Fruit fly (Drosophila melanogaster) whole organism, embryonic: ENCODE measurements around the gene CG5541.

Source experiments
- Abd-B ChIP-seq: fragments of 200-800 bp; sonication (Bioruptor generic); optimal IDR thresholded peaks from 2 replicates; lab custom pipeline; 2018; ENCODE audit warnings: missing biosample characterization, mild to moderate bottlenecking, missing genetic modification characterization, moderate library complexity
- Adf1 ChIP-seq: fragments of 200-800 bp; sonication (Bioruptor generic); IDR thresholded peaks from 2 replicates; pipeline ENCODE4 v1.3.6; 2022; ENCODE audit warnings: missing biosample characterization, missing genetic modification characterization
- Awh ChIP-seq: fragments of 200-800 bp; sonication (Bioruptor generic); IDR thresholded peaks from 2 replicates; pipeline ENCODE4, ENCODE4 v1.3.6; 2022; ENCODE audit warnings: missing biosample characterization, missing genetic modification characterization
- CG10321 ChIP-seq: fragments of 200-800 bp; sonication (Bioruptor generic); IDR thresholded peaks from 2 replicates; pipeline ENCODE4 v1.3.6; 2022; ENCODE audit warnings: missing biosample characterization, missing genetic modification characterization
- CG10543 ChIP-seq: fragments of 200-800 bp; sonication (Bioruptor generic); optimal IDR thresholded peaks from 3 replicates; lab custom pipeline; 2017; ENCODE audit warnings: missing biosample characterization, mild to moderate bottlenecking, missing genetic modification characterization, moderate library complexity
- CG10959 ChIP-seq: fragments of 200-800 bp; sonication (Bioruptor generic); IDR thresholded peaks from 2 replicates; pipeline ENCODE4 v1.3.6; 2022; ENCODE audit warnings: missing biosample characterization, missing genetic modification characterization
- CG11398 ChIP-seq: fragments of 200-800 bp; sonication (Bioruptor generic); optimal IDR thresholded peaks from 2 replicates; lab custom pipeline; 2016; ENCODE audit warnings: missing biosample characterization, missing genetic modification characterization
- CG13424 ChIP-seq: fragments of 200-800 bp; sonication (Bioruptor generic); optimal IDR thresholded peaks from 2 replicates; lab custom pipeline; 2019; ENCODE audit warnings: missing biosample characterization, mild to moderate bottlenecking, missing genetic modification characterization, moderate library complexity
- CG13624 ChIP-seq: fragments of 200-800 bp; sonication (Bioruptor generic); optimal IDR thresholded peaks from 2 replicates; lab custom pipeline; 2016; ENCODE audit warnings: missing biosample characterization, missing genetic modification characterization
- CG13775 ChIP-seq: fragments of 200-800 bp; sonication (Bioruptor generic); optimal IDR thresholded peaks from 3 replicates; lab custom pipeline; 2017; ENCODE audit warnings: missing biosample characterization, mild to moderate bottlenecking, missing genetic modification characterization
- CG15269 ChIP-seq: fragments of 200-800 bp; sonication (Bioruptor generic); optimal IDR thresholded peaks from 2 replicates; lab custom pipeline; 2018; ENCODE audit warnings: missing biosample characterization, mild to moderate bottlenecking, missing genetic modification characterization, moderate library complexity
- CG15696 ChIP-seq: fragments of 200-800 bp; sonication (Bioruptor generic); optimal IDR thresholded peaks from 2 replicates; lab custom pipeline; 2019; ENCODE audit warnings: missing biosample characterization, mild to moderate bottlenecking, missing genetic modification characterization, moderate library complexity
- CG1603 ChIP-seq: fragments of 200-800 bp; sonication (Bioruptor generic); optimal IDR thresholded peaks from 2 replicates; lab custom pipeline; 2019; ENCODE audit warnings: missing biosample characterization, mild to moderate bottlenecking, missing genetic modification characterization, moderate library complexity
- CG30403 ChIP-seq: fragments of 200-800 bp; sonication (Bioruptor generic); optimal IDR thresholded peaks from 3 replicates; lab custom pipeline; 2016; ENCODE audit warnings: missing biosample characterization, missing genetic modification characterization
- CG3726 ChIP-seq: fragments of 200-800 bp; sonication (Bioruptor generic); IDR thresholded peaks from 3 replicates; pipeline ENCODE4, ENCODE4 v1.3.6; 2022; ENCODE audit warnings: missing biosample characterization, missing genetic modification characterization
- CG4854 ChIP-seq: fragments of 200-800 bp; sonication (Bioruptor generic); optimal IDR thresholded peaks from 2 replicates; lab custom pipeline; 2016; ENCODE audit warnings: missing biosample characterization, missing genetic modification characterization, inconsistent platforms
- CG6175 ChIP-seq: fragments of 200-800 bp; sonication (Bioruptor generic); IDR thresholded peaks from 3 replicates; pipeline ENCODE4 v1.3.6; 2022; ENCODE audit warnings: missing biosample characterization, missing genetic modification characterization
- CG6272 ChIP-seq: fragments of 200-800 bp; sonication (Bioruptor generic); IDR thresholded peaks from 2 replicates; pipeline ENCODE4 v1.3.6; 2022; ENCODE audit warnings: missing biosample characterization, missing genetic modification characterization
- CG8944 ChIP-seq: fragments of 200-800 bp; sonication (Bioruptor generic); optimal IDR thresholded peaks from 3 replicates; lab custom pipeline; 2016; ENCODE audit warnings: missing biosample characterization, missing genetic modification characterization
- CTCF ChIP-seq: fragments of 200-800 bp; sonication (Bioruptor generic); optimal IDR thresholded peaks from 2 replicates; lab custom pipeline; 2017; ENCODE audit warnings: missing biosample characterization, mild to moderate bottlenecking, missing genetic modification characterization, moderate library complexity
- Doc3 ChIP-seq: fragments of 200-800 bp; sonication (Bioruptor generic); IDR thresholded peaks from 3 replicates; pipeline ENCODE4 v1.3.6; 2022; ENCODE audit warnings: missing biosample characterization, missing genetic modification characterization; ENCODE audit not compliant: partially characterized antibody
- Eip74EF ChIP-seq, 2 experiments: fragments of 200-800 bp in 1 of 2; fragments of >200 bp in 1 of 2; sonication (Bioruptor generic) in 1 of 2; optimal IDR thresholded peaks; 2 replicates each; lab custom pipeline; 2017 to 2019; ENCODE audit warnings: missing biosample characterization in 2 of 2, missing genetic modification characterization in 2 of 2, mild to moderate bottlenecking in 1 of 2, moderate library complexity in 1 of 2
- Ets65A ChIP-seq: fragments of 200-800 bp; sonication (Bioruptor generic); peaks from one replicate; lab custom pipeline; 2016; ENCODE audit warnings: missing biosample characterization, missing genetic modification characterization
- Ets97D ChIP-seq: fragments of 200-800 bp; sonication (Bioruptor generic); optimal IDR thresholded peaks from 3 replicates; lab custom pipeline; 2016; ENCODE audit warnings: missing biosample characterization, missing genetic modification characterization
- Fer1 ChIP-seq: fragments of 200-800 bp; sonication (Bioruptor generic); optimal IDR thresholded peaks from 2 replicates; lab custom pipeline; 2017; ENCODE audit warnings: missing biosample characterization, mild to moderate bottlenecking, missing genetic modification characterization
- Hmx ChIP-seq: fragments of 200-800 bp; sonication (Bioruptor generic); optimal IDR thresholded peaks from 2 replicates; lab custom pipeline; 2016; ENCODE audit warnings: missing biosample characterization, missing genetic modification characterization
- NC2β ChIP-seq: fragments of 200-800 bp; sonication (Bioruptor generic); optimal IDR thresholded peaks from 2 replicates; lab custom pipeline; 2016; ENCODE audit warnings: missing biosample characterization, missing genetic modification characterization
- Oaz ChIP-seq: fragments of 200-800 bp; sonication (Bioruptor generic); IDR thresholded peaks from 2 replicates; pipeline ENCODE4 v1.3.6; 2022; ENCODE audit warnings: missing biosample characterization, missing genetic modification characterization
- Opbp ChIP-seq: fragments of 200-800 bp; sonication (Bioruptor generic); IDR thresholded peaks from 3 replicates; pipeline ENCODE4 v1.3.6; 2022; ENCODE audit warnings: missing biosample characterization, missing genetic modification characterization; ENCODE audit not compliant: partially characterized antibody
- Poxn ChIP-seq: fragments of 200-800 bp; sonication (Bioruptor generic); IDR thresholded peaks from 2 replicates; pipeline ENCODE4 v1.3.6; 2022; ENCODE audit warnings: missing biosample characterization, missing genetic modification characterization
- Side ChIP-seq: fragments of 200-800 bp; sonication (Bioruptor generic); optimal IDR thresholded peaks from 2 replicates; lab custom pipeline; 2016; ENCODE audit warnings: missing biosample characterization, missing genetic modification characterization
- Sin3A ChIP-seq: fragments of >200 bp; optimal IDR thresholded peaks from 2 replicates; lab custom pipeline; 2018
- Sry-δ ChIP-seq: fragments of 200-800 bp; sonication (Bioruptor generic); optimal IDR thresholded peaks from 2 replicates; lab custom pipeline; 2016; ENCODE audit warnings: missing biosample characterization, missing genetic modification characterization
- ash1 ChIP-seq: fragments of 200-800 bp; sonication (Bioruptor generic); optimal IDR thresholded peaks from 2 replicates; lab custom pipeline; 2018; ENCODE audit warnings: missing biosample characterization, mild to moderate bottlenecking, missing genetic modification characterization
- bab2 ChIP-seq: fragments of 200-800 bp; sonication (Bioruptor generic); optimal IDR thresholded peaks from 2 replicates; lab custom pipeline; 2016; ENCODE audit warnings: missing biosample characterization, missing genetic modification characterization
- chif ChIP-seq, 2 experiments: fragments of 200-800 bp; sonication (Bioruptor generic); optimal IDR thresholded peaks; 3 replicates each; lab custom pipeline; 2016; ENCODE audit warnings: missing biosample characterization in 2 of 2, missing genetic modification characterization in 2 of 2
- crp ChIP-seq, 2 experiments: fragments of 200-800 bp; sonication (Bioruptor generic); optimal IDR thresholded peaks; 2 replicates in 1 of 2; 3 replicates in 1 of 2; lab custom pipeline; 2017; ENCODE audit warnings: missing biosample characterization in 2 of 2, missing genetic modification characterization in 2 of 2, mild to moderate bottlenecking in 1 of 2, moderate library complexity in 1 of 2
- dati ChIP-seq: fragments of 200-800 bp; sonication (Bioruptor generic); IDR thresholded peaks from 2 replicates; pipeline ENCODE4 v1.3.6; 2022; ENCODE audit warnings: missing biosample characterization, missing genetic modification characterization
- disco-r ChIP-seq: fragments of 200-800 bp; sonication (Bioruptor generic); optimal IDR thresholded peaks from 2 replicates; lab custom pipeline; 2016; ENCODE audit warnings: missing biosample characterization, missing genetic modification characterization
- dmrt99B ChIP-seq: fragments of 200-800 bp; sonication (Bioruptor generic); optimal IDR thresholded peaks from 2 replicates; lab custom pipeline; 2018; ENCODE audit warnings: missing biosample characterization, mild to moderate bottlenecking, missing genetic modification characterization, moderate library complexity
- en ChIP-seq: fragments of 200-800 bp; sonication (Bioruptor generic); optimal IDR thresholded peaks from 2 replicates; lab custom pipeline; 2016; ENCODE audit warnings: missing biosample characterization, missing genetic modification characterization
- ham ChIP-seq: fragments of 200-800 bp; sonication (Bioruptor generic); IDR thresholded peaks from 2 replicates; pipeline ENCODE4 v1.3.6; 2022; ENCODE audit warnings: missing biosample characterization, missing genetic modification characterization
- inv ChIP-seq: fragments of 200-800 bp; sonication (Bioruptor generic); IDR thresholded peaks from 2 replicates; pipeline ENCODE4 v1.3.6; 2022; ENCODE audit warnings: missing biosample characterization, missing genetic modification characterization; ENCODE audit not compliant: partially characterized antibody
- kah ChIP-seq: fragments of 200-800 bp; sonication (Bioruptor generic); optimal IDR thresholded peaks from 2 replicates; lab custom pipeline; 2018; ENCODE audit warnings: missing biosample characterization, mild to moderate bottlenecking, missing genetic modification characterization
- kni ChIP-seq: fragments of 200-800 bp; sonication (Bioruptor generic); optimal IDR thresholded peaks from 3 replicates; lab custom pipeline; 2017; ENCODE audit warnings: mild to moderate bottlenecking, missing biosample characterization, missing genetic modification reagents, missing genetic modification characterization
- lab ChIP-seq: fragments of 200-800 bp; sonication (Bioruptor generic); optimal IDR thresholded peaks from 3 replicates; lab custom pipeline; 2017; ENCODE audit warnings: missing biosample characterization, missing genetic modification characterization, mild to moderate bottlenecking, moderate library complexity, missing genetic modification reagents
- pum ChIP-seq: fragments of 200-800 bp; sonication (Bioruptor generic); optimal IDR thresholded peaks from 2 replicates; lab custom pipeline; 2016; ENCODE audit warnings: missing biosample characterization, missing genetic modification characterization
- salm ChIP-seq: fragments of 200-800 bp; sonication (Bioruptor generic); optimal IDR thresholded peaks from 2 replicates; lab custom pipeline; 2018; ENCODE audit warnings: missing biosample characterization, mild to moderate bottlenecking, missing genetic modification characterization
- sc ChIP-seq, 3 experiments: fragments of >200 bp in 2 of 3; fragments of 200-800 bp in 1 of 3; sonication (Bioruptor generic) in 1 of 3; optimal IDR thresholded peaks; 2 replicates in 2 of 3; 3 replicates in 1 of 3; lab custom pipeline; 2017; ENCODE audit warnings: mild to moderate bottlenecking in 1 of 3, missing biosample characterization in 1 of 3, missing genetic modification characterization in 1 of 3, missing genetic modification reagents in 1 of 3
- sens-2 ChIP-seq: fragments of 200-800 bp; sonication (Bioruptor generic); IDR thresholded peaks from 2 replicates; pipeline ENCODE4 v1.3.6; 2022; ENCODE audit warnings: missing biosample characterization, missing genetic modification characterization
- seq ChIP-seq: fragments of 200-800 bp; sonication (Bioruptor generic); IDR thresholded peaks from 2 replicates; pipeline ENCODE4 v1.3.6; 2022; ENCODE audit warnings: missing biosample characterization, missing genetic modification characterization
- sqz ChIP-seq: fragments of 200-800 bp; sonication (Bioruptor generic); optimal IDR thresholded peaks from 3 replicates; lab custom pipeline; 2018; ENCODE audit warnings: missing biosample characterization, mild to moderate bottlenecking, missing genetic modification characterization

CG5541 gene

dm6 chrX:15078394-15078793 is 34.5 kb downstream of the CG5541 start (continued):
- TF ChIP-seq CG10321 (GFP tag; lab: Robert Waterston, UW) (no peak), CG8944 (GFP tag; lab: Kevin White, UChicago) (no peak), CG6272 (GFP tag; lab: Robert Waterston, UW) (no peak), CG13424 (tag; lab: Kevin White, UChicago) (peak; percentile 42), Poxn (GFP tag; lab: Robert Waterston, UW) (no peak), CG3726 (GFP tag; lab: Robert Waterston, UW) (no peak), seq (no peak), chif (GFP tag; optimal IDR thresholded peaks at IDR 0.05; lab: Kevin White, UChicago) (no peak), Fer1 (GFP tag; lab: Kevin White, UChicago) (peak; percentile 21), CG10543 (GFP tag; lab: Kevin White, UChicago) (peak; percentile 66), CG6175 (GFP tag; lab: Robert Waterston, UW) (no peak), inv (GFP tag; lab: Robert Waterston, UW) (no peak), Adf1 (GFP tag; lab: Robert Waterston, UW) (no peak), Eip74EF (GFP tag; optimal IDR thresholded peaks at IDR 0.05; lab: Kevin White, UChicago) (peak in 1 of 2 experiments; percentile 16), disco-r (GFP tag; lab: Kevin White, UChicago) (no peak), Oaz (GFP tag; lab: Robert Waterston, UW) (no peak), Sin3A (no peak), Doc3 (no peak), CG13624 (GFP tag; lab: Kevin White, UChicago) (peak; percentile 22), lab (GFP tag; lab: Kevin White, UChicago) (peak; percentile 29), en (GFP tag; lab: Kevin White, UChicago) (no peak), Opbp (GFP tag; lab: Robert Waterston, UW) (no peak), pum (no peak), CG13775 (GFP tag; lab: Kevin White, UChicago) (no peak), salm (tag; lab: Kevin White, UChicago) (peak; percentile 25), ash1 (GFP tag; lab: Kevin White, UChicago) (no peak), Abd-B (GFP tag; lab: Kevin White, UChicago) (no peak), CG4854 (GFP tag; lab: Kevin White, UChicago) (no peak), CG10959 (GFP tag; lab: Robert Waterston, UW) (no peak), CG15696 (tag; lab: Kevin White, UChicago) (peak; percentile 29), Hmx (no peak), Sry-δ (no peak), Awh (GFP tag; lab: Robert Waterston, UW) (no peak), crp (GFP tag; optimal IDR thresholded peaks at IDR 0.05; lab: Kevin White, UChicago) (no peak), CG1603 (tag; lab: Kevin White, UChicago) (peak; percentile 15), Ets97D (GFP tag; lab: Kevin White, UChicago) (no peak), ham (GFP tag; lab: Robert Waterston, UW) (no peak), dati (GFP tag; lab: Robert Waterston, UW) (no peak), kah (no peak), Side (no peak), NC2β (GFP tag; lab: Kevin White, UChicago) (no peak), CTCF (GFP tag; lab: Kevin White, UChicago) (no peak), dmrt99B (tag; lab: Kevin White, UChicago) (peak; percentile 2), sc (optimal IDR thresholded peaks at IDR 0.05; lab: Kevin White, UChicago) (no peak), sc (GFP tag; optimal IDR thresholded peaks at IDR 0.05; lab: Kevin White, UChicago) (no peak), sens-2 (GFP tag; lab: Robert Waterston, UW) (peak; percentile 80), CG15269 (tag; lab: Kevin White, UChicago) (peak; percentile 12), CG30403 (GFP tag; lab: Kevin White, UChicago) (no peak), CG11398 (GFP tag; lab: Kevin White, UChicago) (no peak), bab2 (GFP tag; lab: Kevin White, UChicago) (no peak), Ets65A (no peak), sqz (GFP tag; lab: Kevin White, UChicago) (peak; percentile 62), kni (GFP tag; lab: Kevin White, UChicago) (peak; percentile 65)
